Worm (Caenorhabditis elegans) whole organism, L3 larva: Measurements from ENCODE around the gene ZK354.9.
"Not testable (repeated sequence)": the region's sequence is repeated elsewhere in the genome, so short reads cannot be mapped to it uniquely, and the experiment has no call there.

Experiments used
- R02D3.7 ChIP-seq: fragments of 150-350 bp; optimal IDR thresholded peaks from 2 replicates; lab custom pipeline; 2014; ENCODE audit warnings: missing biosample characterization, missing genetic modification characterization
- ZK546.5 ChIP-seq: sonication (generic microtip); optimal IDR thresholded peaks from 2 replicates; lab custom pipeline; 2017; ENCODE audit warnings: missing biosample characterization, missing genetic modification characterization
- aly-2 ChIP-seq: fragments of 150-350 bp; optimal IDR thresholded peaks from 2 replicates; lab custom pipeline; 2014; ENCODE audit warnings: missing biosample characterization, missing genetic modification characterization
- ama-1 ChIP-seq: fragments of 150-350 bp; optimal IDR thresholded peaks from 2 replicates; lab custom pipeline; 2018
- ceh-82 ChIP-seq: fragments of 150-350 bp; optimal IDR thresholded peaks from 2 replicates; lab custom pipeline; 2014; ENCODE audit warnings: missing biosample characterization, missing genetic modification characterization
- ceh-9 ChIP-seq: sonication (generic microtip); optimal IDR thresholded peaks from 2 replicates; lab custom pipeline; 2018; ENCODE audit warnings: missing biosample characterization, missing genetic modification characterization
- daf-12 ChIP-seq: fragments of 150-350 bp; optimal IDR thresholded peaks from 2 replicates; lab custom pipeline; 2014; ENCODE audit warnings: missing biosample characterization, missing genetic modification reagents, missing genetic modification characterization
- egl-27 ChIP-seq: sonication (generic microtip); optimal IDR thresholded peaks from 4 replicates; lab custom pipeline; 2017; ENCODE audit warnings: missing biosample characterization, missing genetic modification reagents, missing genetic modification characterization
- egl-5 ChIP-seq: fragments of 150-350 bp; optimal IDR thresholded peaks from 2 replicates; lab custom pipeline; 2017; ENCODE audit warnings: missing biosample characterization, missing genetic modification reagents, missing genetic modification characterization, inconsistent platforms
- elt-2 ChIP-seq: sonication (generic microtip); optimal IDR thresholded peaks from 2 replicates; lab custom pipeline; 2016; ENCODE audit warnings: missing genetic modification reagents, mild to moderate bottlenecking, missing genetic modification characterization, missing compliant biosample characterization
- eor-1 ChIP-seq, 2 experiments: fragments of 150-350 bp; optimal IDR thresholded peaks; 2 replicates each; lab custom pipeline; 2014 to 2018; ENCODE audit warnings: missing biosample characterization in 2 of 2, missing genetic modification characterization in 2 of 2
- fkh-10 ChIP-seq: sonication (generic microtip); optimal IDR thresholded peaks from 2 replicates; lab custom pipeline; 2017; ENCODE audit warnings: missing biosample characterization, missing genetic modification reagents, missing genetic modification characterization
- fkh-2 ChIP-seq: fragments of 150-350 bp; optimal IDR thresholded peaks from 2 replicates; lab custom pipeline; 2014; ENCODE audit warnings: missing biosample characterization, missing genetic modification reagents, missing genetic modification characterization
- fos-1 ChIP-seq: fragments of 150-350 bp; optimal IDR thresholded peaks from 2 replicates; lab custom pipeline; 2014; ENCODE audit warnings: missing biosample characterization, missing genetic modification characterization
- hmg-11 ChIP-seq: sonication (generic microtip); optimal IDR thresholded peaks from 2 replicates; lab custom pipeline; 2016; ENCODE audit warnings: missing genetic modification characterization, missing compliant biosample characterization
- lin-15B ChIP-seq: fragments of 150-350 bp; optimal IDR thresholded peaks from 2 replicates; lab custom pipeline; 2014; ENCODE audit warnings: missing biosample characterization, missing genetic modification characterization
- lin-39 ChIP-seq: fragments of 150-350 bp; optimal IDR thresholded peaks from 2 replicates; lab custom pipeline; 2018; ENCODE audit warnings: missing biosample characterization, missing genetic modification reagents, missing genetic modification characterization
- lsy-12 ChIP-seq: sonication (generic microtip); optimal IDR thresholded peaks from 2 replicates; lab custom pipeline; 2016; ENCODE audit warnings: mild to moderate bottlenecking, missing genetic modification characterization, missing compliant biosample characterization
- mdl-1 ChIP-seq: fragments of 150-350 bp; optimal IDR thresholded peaks from 2 replicates; lab custom pipeline; 2014; ENCODE audit warnings: missing biosample characterization, missing genetic modification characterization
- mml-1 ChIP-seq: fragments of 150-350 bp; sonication (generic microtip); optimal IDR thresholded peaks from 3 replicates; lab custom pipeline; 2014; ENCODE audit warnings: missing biosample characterization, missing genetic modification characterization
- nfya-1 ChIP-seq: sonication (generic microtip); optimal IDR thresholded peaks from 2 replicates; lab custom pipeline; 2017; ENCODE audit warnings: missing genetic modification characterization, mild to moderate bottlenecking, missing compliant biosample characterization, antibody characterized with exemption, moderate library complexity; ENCODE audit not compliant: insufficient read depth
- nhr-12 ChIP-seq: fragments of 150-350 bp; optimal IDR thresholded peaks from 2 replicates; lab custom pipeline; 2014; ENCODE audit warnings: missing biosample characterization, missing genetic modification characterization
- nhr-23 ChIP-seq: fragments of 150-350 bp; optimal IDR thresholded peaks from 2 replicates; lab custom pipeline; 2014; ENCODE audit warnings: missing biosample characterization, missing genetic modification reagents, missing genetic modification characterization
- nhr-237 ChIP-seq: fragments of 150-350 bp; optimal IDR thresholded peaks from 2 replicates; lab custom pipeline; 2014; ENCODE audit warnings: missing biosample characterization, missing genetic modification characterization
- nhr-25 ChIP-seq: sonication (generic microtip); optimal IDR thresholded peaks from 2 replicates; lab custom pipeline; 2017; ENCODE audit warnings: missing biosample characterization, missing genetic modification characterization
- nhr-67 ChIP-seq: fragments of 150-350 bp; optimal IDR thresholded peaks from 2 replicates; lab custom pipeline; 2014; ENCODE audit warnings: missing biosample characterization, missing genetic modification characterization
- nhr-77 ChIP-seq: fragments of 150-350 bp; optimal IDR thresholded peaks from 2 replicates; lab custom pipeline; 2014; ENCODE audit warnings: missing biosample characterization, missing genetic modification characterization
- sea-2 ChIP-seq: fragments of 150-350 bp; sonication (generic microtip); optimal IDR thresholded peaks from 4 replicates; lab custom pipeline; 2014; ENCODE audit warnings: missing biosample characterization, missing genetic modification reagents, missing genetic modification characterization
- skn-1 ChIP-seq: fragments of 150-350 bp; optimal IDR thresholded peaks from 2 replicates; lab custom pipeline; 2014; ENCODE audit warnings: missing biosample characterization, missing genetic modification characterization
- snpc-4 ChIP-seq: fragments of 150-350 bp; optimal IDR thresholded peaks from 2 replicates; lab custom pipeline; 2014; ENCODE audit warnings: missing biosample characterization, missing genetic modification characterization
- tbx-2 ChIP-seq: sonication (generic microtip); optimal IDR thresholded peaks from 2 replicates; lab custom pipeline; 2016; ENCODE audit warnings: mild to moderate bottlenecking, missing genetic modification characterization, missing compliant biosample characterization
- unc-39 ChIP-seq: sonication (generic microtip); optimal IDR thresholded peaks from 4 replicates; lab custom pipeline; 2017; ENCODE audit warnings: missing biosample characterization, missing genetic modification characterization
- zag-1 ChIP-seq: fragments of 150-350 bp; optimal IDR thresholded peaks from 2 replicates; lab custom pipeline; 2014; ENCODE audit warnings: missing biosample characterization, missing genetic modification characterization
- ztf-11 ChIP-seq: fragments of 150-350 bp; optimal IDR thresholded peaks from 2 replicates; lab custom pipeline; 2014; ENCODE audit warnings: missing biosample characterization, missing genetic modification characterization
- ztf-4 ChIP-seq: fragments of 150-350 bp; optimal IDR thresholded peaks from 2 replicates; lab custom pipeline; 2014; ENCODE audit warnings: missing biosample characterization, missing genetic modification characterization

The ZK354.9 gene

ce11 chrIV:5295240-5295639 is 12.7 kb downstream of the ZK354.9 start, which contains the start of gene msp-51:
Gene msp-51 (minus strand): TSS chrIV:5295340.
- TF ChIP-seq nhr-12 (tag; lab: Kevin White, UChicago); ceh-82; fkh-10 (GFP tag; lab: Kevin White, UChicago): not testable (repeated sequence)

DNA sequence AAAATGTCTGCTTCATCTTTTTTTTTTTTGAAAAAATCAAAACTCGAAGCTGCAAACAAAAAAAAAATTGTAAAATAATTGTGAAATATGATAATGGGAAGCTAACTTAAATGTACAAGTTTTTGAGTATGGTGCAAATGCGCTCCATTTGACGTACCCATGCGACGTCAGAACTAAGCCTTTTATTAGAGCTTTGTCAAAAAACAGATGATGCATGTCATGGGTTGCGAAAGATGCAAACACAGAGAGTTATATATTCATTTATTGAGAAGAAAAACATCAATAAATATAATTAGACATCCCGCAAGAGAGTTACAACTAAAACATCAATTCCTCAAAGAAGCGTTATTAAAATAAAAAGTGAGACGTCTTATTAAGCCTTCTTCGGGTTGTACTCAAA is 13.5 kb downstream of the ZK354.9 start:
- TF ChIP-seq nhr-67 (tag; lab: Kevin White, UChicago) (no peak), ZK546.5 (tag; lab: Kevin White, UChicago) (no peak), ama-1 (lab: Kevin White, UChicago) (no peak), eor-1 (tag; optimal IDR thresholded peaks at IDR 0.05; lab: Kevin White, UChicago) (no peak), zag-1 (tag; lab: Kevin White, UChicago) (no peak), lin-15B (tag; lab: Kevin White, UChicago) (no peak), mdl-1 (no peak), fkh-2 (no peak), skn-1 (tag; lab: Kevin White, UChicago) (no peak), egl-5 (no peak), nhr-12 (tag; lab: Kevin White, UChicago) (no peak), egl-27 (tag; lab: Kevin White, UChicago) (no peak), fos-1 (tag; lab: Kevin White, UChicago) (no peak), aly-2 (tag; lab: Kevin White, UChicago) (no peak), lsy-12 (tag; lab: Kevin White, UChicago) (no peak), lin-39 (no peak), sea-2 (GFP tag; lab: Kevin White, UChicago) (no peak)
- TF ChIP-seq, all 47 proteins: peak for 0

DNA sequence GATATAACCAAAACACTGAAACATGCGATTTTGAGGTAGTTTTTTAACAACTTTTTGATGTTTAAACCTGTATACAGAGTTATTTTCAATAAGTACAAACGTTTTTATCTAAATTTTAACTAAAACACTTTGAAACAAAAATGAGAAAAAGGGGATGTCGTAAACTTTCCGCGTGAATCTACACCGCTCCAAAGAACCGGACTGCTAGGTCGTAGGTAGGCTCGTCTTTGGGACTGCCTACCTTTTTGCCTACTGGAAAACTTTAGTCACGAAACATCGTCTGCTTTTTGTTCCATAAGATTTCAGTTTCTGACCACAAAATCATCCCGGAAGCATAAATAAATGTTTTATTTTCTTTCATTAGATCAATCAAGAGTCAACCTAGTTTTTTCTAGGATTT is 16.7 kb downstream of the ZK354.9 start:
- TF ChIP-seq unc-39 (tag; lab: Kevin White, UChicago) (no peak), elt-2 (tag; lab: Kevin White, UChicago) (no peak), ama-1 (lab: Kevin White, UChicago) (no peak), nhr-237 (no peak), mml-1 (tag; lab: Kevin White, UChicago) (no peak), tbx-2 (no peak), fkh-10 (GFP tag; lab: Kevin White, UChicago) (no peak)

- TF ChIP-seq fos-1 (tag; lab: Kevin White, UChicago) (no peak), nhr-25 (tag; lab: Kevin White, UChicago) (no peak), aly-2 (tag; lab: Kevin White, UChicago) (no peak), R02D3.7 (no peak), nfya-1 (no peak), ztf-11 (tag; lab: Kevin White, UChicago) (no peak), lin-15B (tag; lab: Kevin White, UChicago) (no peak), mml-1 (tag; lab: Kevin White, UChicago) (no peak), snpc-4 (no peak)
Observed at ce11 chrIV:5290547-5290946, 17.4 kb downstream of the ZK354.9 start, which contains the start of gene nlp-47. Gene nlp-47 (plus strand): TSS chrIV:5290847.

ce11 chrIV:5288932-5289331 is 19.0 kb downstream of the ZK354.9 start:
- no peak for TF ChIP-seq R02D3.7
- no peak for TF ChIP-seq lin-15B (tag; lab: Kevin White, UChicago)
- no peak for TF ChIP-seq nhr-237
- no peak for TF ChIP-seq nhr-77 (tag; lab: Kevin White, UChicago)
- TF ChIP-seq fkh-10 (GFP tag; lab: Kevin White, UChicago): no peak
- TF ChIP-seq daf-12: no peak
- no peak for TF ChIP-seq sea-2 (GFP tag; lab: Kevin White, UChicago)
- no peak for TF ChIP-seq fkh-2
- TF ChIP-seq ztf-4: no peak
- TF ChIP-seq nhr-25 (tag; lab: Kevin White, UChicago): no peak
- no peak for TF ChIP-seq zag-1 (tag; lab: Kevin White, UChicago)
- no peak for TF ChIP-seq eor-1 (tag; optimal IDR thresholded peaks at IDR 0.05; lab: Kevin White, UChicago)
- no peak for TF ChIP-seq egl-5
- TF ChIP-seq ceh-9 (tag; lab: Kevin White, UChicago): no peak
- no peak for TF ChIP-seq hmg-11 (tag; lab: Kevin White, UChicago)
- no peak for TF ChIP-seq nhr-23 (tag; lab: Kevin White, UChicago)
